Fruit fly (Drosophila melanogaster) whole organism, embryonic: ENCODE data around the gene sphe.

Experiments
- Abd-B ChIP-seq: fragments of 200-800 bp; sonication (Bioruptor generic); optimal IDR thresholded peaks from 2 replicates; lab custom pipeline; 2018; ENCODE audit warnings: missing biosample characterization, mild to moderate bottlenecking, missing genetic modification characterization, moderate library complexity
- Ada2b ChIP-seq: fragments of 200-800 bp; sonication (Bioruptor generic); IDR thresholded peaks from 2 replicates; pipeline ENCODE4 v1.3.6; 2022; ENCODE audit warnings: missing biosample characterization, missing genetic modification characterization
- Antp ChIP-seq: fragments of 200-800 bp; sonication (Bioruptor generic); optimal IDR thresholded peaks from 3 replicates; lab custom pipeline; 2016; ENCODE audit warnings: missing biosample characterization, missing genetic modification characterization
- CG1024 ChIP-seq: fragments of 200-800 bp; sonication (Bioruptor generic); IDR thresholded peaks from 2 replicates; pipeline ENCODE4 v1.3.6; 2022; ENCODE audit warnings: missing biosample characterization, missing genetic modification characterization
- CG10274 ChIP-seq: fragments of 200-800 bp; sonication (Bioruptor generic); optimal IDR thresholded peaks from 3 replicates; lab custom pipeline; 2017; ENCODE audit warnings: missing biosample characterization, mild to moderate bottlenecking, missing genetic modification characterization
- CG10462 ChIP-seq: fragments of 200-800 bp; sonication (Bioruptor generic); optimal IDR thresholded peaks from 2 replicates; lab custom pipeline; 2016; ENCODE audit warnings: missing biosample characterization, missing genetic modification characterization
- CG11504 ChIP-seq: fragments of 200-800 bp; sonication (Bioruptor generic); optimal IDR thresholded peaks from 3 replicates; lab custom pipeline; 2019; ENCODE audit warnings: missing biosample characterization, mild to moderate bottlenecking, missing genetic modification characterization, moderate library complexity
- CG14050 ChIP-seq: fragments of 200-800 bp; sonication (Bioruptor generic); IDR thresholded peaks from 3 replicates; pipeline ENCODE4 v1.3.6; 2022; ENCODE audit warnings: missing biosample characterization, missing genetic modification characterization
- CG17186 ChIP-seq: fragments of 200-800 bp; sonication (Bioruptor generic); optimal IDR thresholded peaks from 3 replicates; lab custom pipeline; 2017; ENCODE audit warnings: missing biosample characterization, missing genetic modification reagents, missing genetic modification characterization
- CG17328 ChIP-seq: fragments of 200-800 bp; sonication (Bioruptor generic); IDR thresholded peaks from 2 replicates; pipeline ENCODE4 v1.3.6; 2022; ENCODE audit warnings: missing biosample characterization, missing genetic modification characterization
- CG17385 ChIP-seq: fragments of 200-800 bp; sonication (Bioruptor generic); optimal IDR thresholded peaks from 3 replicates; lab custom pipeline; 2018; ENCODE audit warnings: missing biosample characterization, mild to moderate bottlenecking, missing genetic modification characterization
- CG2678 ChIP-seq: fragments of 200-800 bp; sonication (Bioruptor generic); optimal IDR thresholded peaks from 3 replicates; lab custom pipeline; 2019; ENCODE audit warnings: missing biosample characterization, mild to moderate bottlenecking, missing genetic modification characterization, moderate library complexity
- CG30403 ChIP-seq: fragments of 200-800 bp; sonication (Bioruptor generic); optimal IDR thresholded peaks from 3 replicates; lab custom pipeline; 2016; ENCODE audit warnings: missing biosample characterization, missing genetic modification characterization
- CG31441 ChIP-seq: fragments of 200-800 bp; sonication (Bioruptor generic); IDR thresholded peaks from 2 replicates; pipeline ENCODE4 v1.3.6; 2022; ENCODE audit warnings: missing biosample characterization, missing genetic modification characterization
- CG34224 ChIP-seq: fragments of 200-800 bp; sonication (Bioruptor generic); IDR thresholded peaks from 3 replicates; pipeline ENCODE4 v1.3.6; 2022; ENCODE audit warnings: missing biosample characterization, missing genetic modification characterization; ENCODE audit not compliant: partially characterized antibody
- CG7839 ChIP-seq: fragments of 200-800 bp; sonication (Bioruptor generic); optimal IDR thresholded peaks from 3 replicates; lab custom pipeline; 2018; ENCODE audit warnings: missing biosample characterization, mild to moderate bottlenecking, missing genetic modification characterization, moderate library complexity
- CG8290 ChIP-seq, 3 experiments: fragments of 200-800 bp; sonication (Bioruptor generic); optimal IDR thresholded peaks; 2 replicates each; lab custom pipeline; 2016 to 2019; ENCODE audit warnings: missing biosample characterization in 3 of 3, missing genetic modification characterization in 3 of 3, mild to moderate bottlenecking in 2 of 3, moderate library complexity in 1 of 3
- CG8924 ChIP-seq: fragments of 200-800 bp; optimal IDR thresholded peaks from 3 replicates; lab custom pipeline; 2019; ENCODE audit warnings: missing biosample characterization, mild to moderate bottlenecking, missing genetic modification characterization, moderate library complexity
- CG9932 ChIP-seq: fragments of 200-800 bp; sonication (Bioruptor generic); IDR thresholded peaks from 2 replicates; pipeline ENCODE4 v1.3.6; 2022; ENCODE audit warnings: missing biosample characterization, missing genetic modification characterization
- D19B ChIP-seq: fragments of 200-800 bp; sonication (Bioruptor generic); optimal IDR thresholded peaks from 2 replicates; lab custom pipeline; 2017; ENCODE audit warnings: missing biosample characterization, mild to moderate bottlenecking, missing genetic modification characterization
- Dp ChIP-seq: fragments of 200-800 bp; sonication (Bioruptor generic); optimal IDR thresholded peaks from 2 replicates; lab custom pipeline; 2018; ENCODE audit warnings: missing biosample characterization, mild to moderate bottlenecking, missing genetic modification characterization, moderate library complexity
- E2f1 ChIP-seq: fragments of 200-800 bp; sonication (Bioruptor generic); IDR thresholded peaks from 2 replicates; pipeline ENCODE4 v1.3.6; 2022; ENCODE audit warnings: missing biosample characterization, missing genetic modification characterization
- Hand ChIP-seq: fragments of 200-800 bp; sonication (Bioruptor generic); optimal IDR thresholded peaks from 2 replicates; lab custom pipeline; 2017; ENCODE audit warnings: mild to moderate bottlenecking, missing biosample characterization, missing genetic modification reagents, missing genetic modification characterization
- Hr78 ChIP-seq, 2 experiments: fragments of 200-800 bp in 1 of 2; fragments of >200 bp in 1 of 2; sonication (Bioruptor generic) in 1 of 2; optimal IDR thresholded peaks; 2 replicates each; lab custom pipeline; 2017 to 2019; ENCODE audit warnings: missing biosample characterization in 2 of 2, missing genetic modification characterization in 2 of 2, mild to moderate bottlenecking in 1 of 2, moderate library complexity in 1 of 2
- Optix ChIP-seq: fragments of 200-800 bp; sonication (Bioruptor generic); IDR thresholded peaks from 3 replicates; pipeline ENCODE4 v1.3.6; 2022; ENCODE audit warnings: missing biosample characterization, missing genetic modification characterization
- Trl ChIP-seq, 3 experiments: fragments of >200 bp in 2 of 3; fragments of 200-800 bp in 1 of 3; sonication (Bioruptor generic) in 1 of 3; optimal IDR thresholded peaks; 2 replicates in 1 of 3; 3 replicates in 2 of 3; lab custom pipeline; 2016 to 2017; ENCODE audit warnings: missing biosample characterization in 1 of 3, missing genetic modification characterization in 1 of 3
- Xbp1 ChIP-seq: fragments of 200-800 bp; sonication (Bioruptor generic); optimal IDR thresholded peaks from 3 replicates; lab custom pipeline; 2016; ENCODE audit warnings: missing biosample characterization, mild to moderate bottlenecking, missing genetic modification characterization
- chinmo ChIP-seq: fragments of 200-800 bp; sonication (Bioruptor generic); IDR thresholded peaks from 4 replicates; pipeline ENCODE4 v1.3.6; 2022; ENCODE audit warnings: missing biosample characterization, missing genetic modification characterization; ENCODE audit not compliant: partially characterized antibody
- crp ChIP-seq, 2 experiments: fragments of 200-800 bp; sonication (Bioruptor generic); optimal IDR thresholded peaks; 2 replicates in 1 of 2; 3 replicates in 1 of 2; lab custom pipeline; 2017; ENCODE audit warnings: missing biosample characterization in 2 of 2, missing genetic modification characterization in 2 of 2, mild to moderate bottlenecking in 1 of 2, moderate library complexity in 1 of 2
- dmrt99B ChIP-seq: fragments of 200-800 bp; sonication (Bioruptor generic); optimal IDR thresholded peaks from 2 replicates; lab custom pipeline; 2018; ENCODE audit warnings: missing biosample characterization, mild to moderate bottlenecking, missing genetic modification characterization, moderate library complexity
- dysf ChIP-seq: fragments of 200-800 bp; sonication (Bioruptor generic); IDR thresholded peaks from 3 replicates; pipeline ENCODE4 v1.3.6; 2022; ENCODE audit warnings: missing biosample characterization, missing genetic modification characterization
- ems ChIP-seq: fragments of 200-800 bp; sonication (Bioruptor generic); optimal IDR thresholded peaks from 3 replicates; lab custom pipeline; 2016; ENCODE audit warnings: missing biosample characterization, missing genetic modification characterization
- en ChIP-seq: fragments of 200-800 bp; sonication (Bioruptor generic); optimal IDR thresholded peaks from 2 replicates; lab custom pipeline; 2016; ENCODE audit warnings: missing biosample characterization, missing genetic modification characterization
- gro ChIP-seq: fragments of 200-800 bp; sonication (Bioruptor generic); optimal IDR thresholded peaks from 2 replicates; lab custom pipeline; 2016; ENCODE audit warnings: missing biosample characterization, missing genetic modification characterization
- gt ChIP-seq: fragments of 200-800 bp; sonication (Bioruptor generic); IDR thresholded peaks from 2 replicates; pipeline ENCODE4 v1.3.6; 2022; ENCODE audit warnings: missing biosample characterization, missing genetic modification characterization
- inv ChIP-seq: fragments of 200-800 bp; sonication (Bioruptor generic); IDR thresholded peaks from 2 replicates; pipeline ENCODE4 v1.3.6; 2022; ENCODE audit warnings: missing biosample characterization, missing genetic modification characterization; ENCODE audit not compliant: partially characterized antibody
- ken ChIP-seq: fragments of 200-800 bp; sonication (Bioruptor generic); IDR thresholded peaks from 3 replicates; pipeline ENCODE4 v1.3.6; 2022; ENCODE audit warnings: missing biosample characterization, missing genetic modification characterization
- klu ChIP-seq: fragments of 200-800 bp; sonication (Bioruptor generic); IDR thresholded peaks from 2 replicates; pipeline ENCODE4 v1.3.6; 2022; ENCODE audit warnings: missing biosample characterization, missing genetic modification characterization
- mirr ChIP-seq: fragments of 200-800 bp; sonication (Bioruptor generic); optimal IDR thresholded peaks from 3 replicates; lab custom pipeline; 2018; ENCODE audit warnings: missing biosample characterization, mild to moderate bottlenecking, missing genetic modification characterization
- pros ChIP-seq: fragments of 200-800 bp; sonication (Bioruptor generic); optimal IDR thresholded peaks from 3 replicates; lab custom pipeline; 2019; ENCODE audit warnings: missing biosample characterization, mild to moderate bottlenecking, missing genetic modification characterization, moderate library complexity
- pzg ChIP-seq: fragments of 200-800 bp; sonication (Bioruptor generic); optimal IDR thresholded peaks from 3 replicates; lab custom pipeline; 2018; ENCODE audit warnings: missing biosample characterization, mild to moderate bottlenecking, missing genetic modification characterization, moderate library complexity
- ranshi ChIP-seq: fragments of 200-800 bp; sonication (Bioruptor generic); IDR thresholded peaks from 2 replicates; pipeline ENCODE4 v1.3.6; 2022; ENCODE audit warnings: missing biosample characterization, missing genetic modification characterization
- repo ChIP-seq: fragments of 200-800 bp; sonication (Bioruptor generic); optimal IDR thresholded peaks from 2 replicates; lab custom pipeline; 2016; ENCODE audit warnings: missing biosample characterization, missing genetic modification characterization
- sens ChIP-seq: fragments of 200-800 bp; sonication (Bioruptor generic); peaks from one replicate; lab custom pipeline; 2016; ENCODE audit warnings: missing biosample characterization, missing genetic modification characterization
- slbo ChIP-seq: fragments of 200-800 bp; sonication (Bioruptor generic); IDR thresholded peaks from 2 replicates; pipeline ENCODE4 v1.3.6; 2022; ENCODE audit warnings: missing biosample characterization, missing genetic modification characterization
- tap ChIP-seq: fragments of 200-800 bp; optimal IDR thresholded peaks from 3 replicates; lab custom pipeline; 2019; ENCODE audit warnings: missing biosample characterization, mild to moderate bottlenecking, missing genetic modification characterization, moderate library complexity
- wek ChIP-seq: fragments of 200-800 bp; sonication (Bioruptor generic); optimal IDR thresholded peaks from 3 replicates; lab custom pipeline; 2018; ENCODE audit warnings: missing biosample characterization, mild to moderate bottlenecking, missing genetic modification characterization, moderate library complexity

The sphe gene

dm6 chrX:16670691-16671481 is 30.9 kb downstream of the sphe start (continued):
- TF ChIP-seq CG11504 (tag; lab: Kevin White, UChicago) (peak; percentile 47), D19B (GFP tag; lab: Kevin White, UChicago) (no peak), en (GFP tag; lab: Kevin White, UChicago) (no peak), E2f1 (GFP tag; lab: Robert Waterston, UW) (no peak), CG8924 (tag; lab: Kevin White, UChicago) (peak; percentile 5), repo (GFP tag; lab: Kevin White, UChicago) (no peak), ranshi (peak; percentile 32; the same call in 1 of the 2 replicates), ems (GFP tag; lab: Kevin White, UChicago) (no peak), CG17186 (GFP tag; lab: Kevin White, UChicago) (no peak), Dp (GFP tag; lab: Kevin White, UChicago) (no peak), CG34224 (GFP tag; lab: Robert Waterston, UW) (0 out of 3 replicates have a peak, but pooled peaks have one; percentile 12), CG2678 (peak; percentile 53), CG10274 (GFP tag; lab: Kevin White, UChicago) (no peak), slbo (GFP tag; lab: Robert Waterston, UW) (peak; percentile 54; the same call in 1 of the 2 replicates), dmrt99B (peak; percentile 30), CG17328 (GFP tag; lab: Robert Waterston, UW) (no peak), Antp (GFP tag; lab: Kevin White, UChicago) (peak; percentile 5), ken (GFP tag; lab: Robert Waterston, UW) (0 out of 3 replicates have a peak, but pooled peaks have one; percentile 10), Hand (GFP tag; lab: Kevin White, UChicago) (peak; percentile 10), CG7839 (tag; lab: Kevin White, UChicago) (peak; percentile 48), CG14050 (GFP tag; lab: Robert Waterston, UW) (no peak), Optix (GFP tag; lab: Robert Waterston, UW) (no peak), CG10462 (GFP tag; lab: Kevin White, UChicago) (no peak), klu (GFP tag; lab: Robert Waterston, UW) (no peak), gt (no peak), tap (tag; lab: Kevin White, UChicago) (no peak), Hr78 (GFP tag; optimal IDR thresholded peaks at IDR 0.05; lab: Kevin White, UChicago) (no peak), CG30403 (GFP tag; lab: Kevin White, UChicago) (peak; percentile 31), mirr (no peak), pros (GFP tag; lab: Kevin White, UChicago) (no peak), CG31441 (GFP tag; lab: Robert Waterston, UW) (peak; percentile 18; the same call in 1 of the 2 replicates), chinmo (GFP tag; lab: Robert Waterston, UW) (0 out of 4 replicates have a peak, but pooled peaks have one; percentile 45), Ada2b (0 out of 2 replicates have a peak, but pooled peaks have one; percentile 25), dysf (GFP tag; lab: Robert Waterston, UW) (0 out of 3 replicates have a peak, but pooled peaks have one; percentile 36), inv (no peak), Trl (optimal IDR thresholded peaks at IDR 0.05; lab: Kevin White, UChicago) (no peak), Trl (GFP tag; optimal IDR thresholded peaks at IDR 0.05; lab: Kevin White, UChicago) (no peak), sens (GFP tag; lab: Kevin White, UChicago) (peak; percentile 60), gro (no peak), CG8290 (GFP tag; optimal IDR thresholded peaks at IDR 0.05; lab: Kevin White, UChicago) (no peak), CG8290 (tag; optimal IDR thresholded peaks at IDR 0.05; lab: Kevin White, UChicago) (peak in 1 of 2 experiments; percentile 64), Abd-B (peak; percentile 42), wek (GFP tag; lab: Kevin White, UChicago) (no peak), Xbp1 (peak; percentile 42), crp (GFP tag; optimal IDR thresholded peaks at IDR 0.05; lab: Kevin White, UChicago) (no peak), CG1024 (GFP tag; lab: Robert Waterston, UW) (no peak), pzg (GFP tag; lab: Kevin White, UChicago) (no peak), CG9932 (GFP tag; lab: Robert Waterston, UW) (peak; percentile 33; the same call in 1 of the 2 replicates), CG17385 (GFP tag; lab: Kevin White, UChicago) (peak; percentile 21)
